Fruit fly (Drosophila melanogaster): Measurements from ENCODE around the gene CG7548.

Gene CG7548

DNA sequence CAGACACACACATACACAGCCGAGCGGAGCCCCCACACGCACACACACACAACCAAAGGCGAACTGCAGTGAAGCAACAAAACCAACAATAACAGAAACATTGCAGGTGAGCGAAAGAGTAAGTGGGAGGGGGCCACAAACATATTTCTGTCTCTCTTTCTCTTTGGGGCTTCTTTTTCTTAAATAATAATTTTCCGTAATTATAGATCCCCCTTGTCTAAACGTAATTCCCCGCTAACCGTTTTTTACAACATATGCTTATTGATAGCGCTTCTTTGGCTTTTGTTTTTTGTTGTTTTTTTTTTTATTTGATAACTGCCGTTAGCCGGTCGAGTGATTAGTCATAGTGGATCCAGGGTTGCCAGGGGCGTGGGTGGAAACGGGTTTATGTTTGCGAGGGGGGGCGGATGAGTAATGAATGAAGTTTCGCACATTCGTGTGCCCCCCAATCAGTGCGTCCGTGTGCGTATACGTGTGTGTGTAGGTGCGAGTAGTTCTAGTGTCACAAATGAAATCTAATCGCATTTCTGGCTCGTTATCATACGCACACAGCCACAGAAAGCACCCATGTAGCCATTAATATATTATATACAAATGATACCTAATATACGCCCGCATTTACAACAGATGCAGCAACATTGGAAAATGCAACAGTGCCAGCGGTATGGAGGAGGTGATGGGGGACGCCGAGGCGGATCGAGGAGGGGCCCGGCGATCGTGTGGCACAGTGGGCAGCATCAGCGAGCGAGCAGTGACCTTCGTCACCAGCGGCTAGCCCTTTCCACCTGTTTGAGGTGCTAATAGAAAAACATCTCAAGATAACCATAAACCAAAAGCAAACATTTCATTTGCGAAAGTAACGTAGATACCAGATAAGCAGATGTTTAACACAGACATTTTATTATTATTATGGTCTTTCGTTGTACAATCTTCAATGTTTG, 23.3 kb upstream of the CG7548 start:
- TF ChIP-seq Gug (GFP tag; IDR thresholded peaks at IDR 0.05) (no peak), Ets96B (tag; optimal IDR thresholded peaks at IDR 0.05) (no peak), ss (GFP tag; optimal IDR thresholded peaks at IDR 0.05) (peak in 1 of 2 experiments; percentile 55), cyc (GFP tag; optimal IDR thresholded peaks at IDR 0.05) (peak; percentile 25), esn (GFP tag; optimal IDR thresholded peaks at IDR 0.05) (peak; percentile 55), Met (GFP tag; optimal IDR thresholded peaks at IDR 0.05) (peak; percentile 49), dsx (GFP tag; optimal IDR thresholded peaks at IDR 0.05; ENCODE audit: poor library complexity, severe bottlenecking) (no peak), CG4318 (GFP tag; optimal IDR thresholded peaks at IDR 0.05) (peak; percentile 24), Lpt (GFP tag; optimal IDR thresholded peaks at IDR 0.05) (no peak), Hr39 (GFP tag; optimal IDR thresholded peaks at IDR 0.05) (peak; percentile 54), OdsH (GFP tag; optimal IDR thresholded peaks at IDR 0.05) (no peak), Smox (GFP tag; optimal IDR thresholded peaks at IDR 0.05) (peak; percentile 45), CG11762 (GFP tag; optimal IDR thresholded peaks at IDR 0.05; ENCODE audit: insufficient read depth) (no peak), CG6276 (GFP tag; optimal IDR thresholded peaks at IDR 0.05) (peak; percentile 18), CG11294 (GFP tag; IDR thresholded peaks at IDR 0.05) (0 out of 2 replicates have a peak, but pooled peaks have one; percentile 26), Sox14 (GFP tag; optimal IDR thresholded peaks at IDR 0.05) (peak; percentile 22), Eip78C (GFP tag) (peak; percentile 67), Sox102F (GFP tag; optimal IDR thresholded peaks at IDR 0.05) (no peak), CG1621 (tag; optimal IDR thresholded peaks at IDR 0.05) (no peak), dac (GFP tag; optimal IDR thresholded peaks at IDR 0.05) (peak; percentile 11), Hr4 (GFP tag; optimal IDR thresholded peaks at IDR 0.05) (peak; percentile 61), CG6163 (GFP tag; IDR thresholded peaks at IDR 0.05) (no peak; the same call in 2 of the 3 replicates), spab (GFP tag; optimal IDR thresholded peaks at IDR 0.05) (no peak), CG7368 (GFP tag; optimal IDR thresholded peaks at IDR 0.05) (no peak), CG10631 (GFP tag; optimal IDR thresholded peaks at IDR 0.05) (no peak), CG11902 (GFP tag; optimal IDR thresholded peaks at IDR 0.05) (no peak), CG34406 (GFP tag; optimal IDR thresholded peaks at IDR 0.05) (peak; percentile 7), Sox15 (GFP tag; optimal IDR thresholded peaks at IDR 0.05) (no peak), CG8319 (GFP tag; optimal IDR thresholded peaks at IDR 0.05) (no peak), Ets21C (GFP tag; optimal IDR thresholded peaks at IDR 0.05) (peak; percentile 29), achi (GFP tag; optimal IDR thresholded peaks at IDR 0.05) (peak; percentile 34), CG6792 (GFP tag; optimal IDR thresholded peaks at IDR 0.05) (peak; percentile 31), Eip93F (GFP tag; optimal IDR thresholded peaks at IDR 0.05) (no peak), fd85E (GFP tag; optimal IDR thresholded peaks at IDR 0.05) (no peak), lz (GFP tag; optimal IDR thresholded peaks at IDR 0.05) (peak; percentile 39), pdm3 (GFP tag; optimal IDR thresholded peaks at IDR 0.05) (peak; percentile 21), CG9139 (GFP tag; optimal IDR thresholded peaks at IDR 0.05) (no peak), fd59A (GFP tag; optimal IDR thresholded peaks at IDR 0.05) (no peak), acj6 (GFP tag; optimal IDR thresholded peaks at IDR 0.05) (no peak), CG3032 (tag; optimal IDR thresholded peaks at IDR 0.05) (no peak), CG31627 (GFP tag; optimal IDR thresholded peaks at IDR 0.05) (peak; percentile 53), CG10669 (GFP tag; optimal IDR thresholded peaks at IDR 0.05) (no peak), salr (GFP tag; optimal IDR thresholded peaks at IDR 0.05) (no peak), CG6808 (GFP tag; optimal IDR thresholded peaks at IDR 0.05) (no peak), CG8632 (GFP tag; optimal IDR thresholded peaks at IDR 0.05) (peak; percentile 3), CG8119 (GFP tag; IDR thresholded peaks at IDR 0.05) (0 out of 3 replicates have a peak, but pooled peaks have one; percentile 18), topi (GFP tag; optimal IDR thresholded peaks at IDR 0.05) (no peak), CG16779 (tag; optimal IDR thresholded peaks at IDR 0.05) (peak; percentile 20), vri (GFP tag; optimal IDR thresholded peaks at IDR 0.05) (peak; percentile 67), CG32006 (GFP tag; optimal IDR thresholded peaks at IDR 0.05) (peak; percentile 60)

Data from whole organism, prepupa.